Worm (Caenorhabditis elegans) whole organism, young adult: Measurements from ENCODE around the gene lido-12.

Experiments
- F10E7.11 ChIP-seq: sonication (generic microtip); optimal IDR thresholded peaks from 2 replicates; lab custom pipeline; 2017; ENCODE audit warnings: mild to moderate bottlenecking, missing genetic modification characterization, moderate library complexity, missing compliant biosample characterization
- F49E8.2 ChIP-seq: sonication (generic microtip); optimal IDR thresholded peaks from 3 replicates; lab custom pipeline; 2017; ENCODE audit warnings: missing genetic modification characterization, mild to moderate bottlenecking, missing compliant biosample characterization, antibody characterized with exemption, moderate library complexity; ENCODE audit not compliant: insufficient read depth
- F57C9.4 ChIP-seq: sonication (generic microtip); optimal IDR thresholded peaks from 2 replicates; lab custom pipeline; 2017; ENCODE audit warnings: mild to moderate bottlenecking, missing genetic modification characterization, missing compliant biosample characterization
- K11D2.4 ChIP-seq: fragments of 200-800 bp; sonication (Bioruptor generic); IDR thresholded peaks from 2 replicates; pipeline ENCODE4 v1.3.6; 2022; ENCODE audit warnings: missing genetic modification reagents, missing genetic modification characterization, missing compliant biosample characterization
- Y67H2A.10 ChIP-seq: fragments of 200-800 bp; sonication (Bioruptor generic); conservative IDR thresholded peaks from 2 replicates; pipeline ENCODE4 v1.3.6; 2022; ENCODE audit warnings: missing genetic modification reagents, missing genetic modification characterization, missing compliant biosample characterization
- Y79H2A.3 ChIP-seq: fragments of 200-800 bp; sonication (Bioruptor generic); conservative IDR thresholded peaks from 2 replicates; pipeline ENCODE4 v1.3.6; 2022; ENCODE audit warnings: missing genetic modification reagents, missing genetic modification characterization, missing compliant biosample characterization
- aptf-2 ChIP-seq: fragments of 200-800 bp; sonication (Bioruptor generic); conservative IDR thresholded peaks from 2 replicates; pipeline ENCODE4 v1.3.6; 2022; ENCODE audit warnings: missing genetic modification reagents, missing genetic modification characterization, missing compliant biosample characterization
- atf-7 ChIP-seq: sonication (generic microtip); optimal IDR thresholded peaks from 2 replicates; lab custom pipeline; 2017; ENCODE audit warnings: mild to moderate bottlenecking, missing genetic modification characterization, missing compliant biosample characterization
- attf-5 ChIP-seq: fragments of 200-800 bp; sonication (Bioruptor generic); optimal IDR thresholded peaks from 2 replicates; lab custom pipeline; 2018; ENCODE audit warnings: mild to moderate bottlenecking, missing genetic modification characterization, missing compliant biosample characterization
- attf-6 ChIP-seq: fragments of 200-800 bp; sonication (Bioruptor generic); IDR thresholded peaks from 2 replicates; pipeline ENCODE4 v1.3.6; 2022; ENCODE audit warnings: missing genetic modification reagents, missing genetic modification characterization, missing compliant biosample characterization
- cebp-1 ChIP-seq, 2 experiments: fragments of 200-800 bp in 1 of 2; sonication (Bioruptor generic) in 1 of 2; sonication (generic microtip) in 1 of 2; IDR thresholded peaks in 1 of 2; optimal IDR thresholded peaks in 1 of 2; 2 replicates each; pipeline versions ENCODE4 v1.3.6 to Lab custom; 2017 to 2022; ENCODE audit warnings: missing compliant biosample characterization in 2 of 2, missing genetic modification characterization in 2 of 2, mild to moderate bottlenecking in 1 of 2, missing genetic modification reagents in 1 of 2, moderate library complexity in 1 of 2
- cebp-2 ChIP-seq: fragments of 200-800 bp; sonication (Bioruptor generic); IDR thresholded peaks from 2 replicates; pipeline ENCODE4 v1.3.6; 2022; ENCODE audit warnings: missing genetic modification characterization, missing compliant biosample characterization
- ceh-27 ChIP-seq: fragments of 200-800 bp; sonication (Bioruptor generic); optimal IDR thresholded peaks from 2 replicates; lab custom pipeline; 2018; ENCODE audit warnings: mild to moderate bottlenecking, missing genetic modification characterization, moderate library complexity, missing compliant biosample characterization
- ceh-79 ChIP-seq: sonication (generic microtip); optimal IDR thresholded peaks from 2 replicates; lab custom pipeline; 2017; ENCODE audit warnings: mild to moderate bottlenecking, missing genetic modification characterization, missing compliant biosample characterization
- ceh-91 ChIP-seq: fragments of 200-800 bp; sonication (Bioruptor generic); IDR thresholded peaks from 2 replicates; pipeline ENCODE4 v1.3.6; 2022; ENCODE audit warnings: missing genetic modification reagents, missing genetic modification characterization, missing compliant biosample characterization
- chd-7 ChIP-seq: sonication (generic microtip); optimal IDR thresholded peaks from 2 replicates; lab custom pipeline; 2016; ENCODE audit warnings: mild to moderate bottlenecking, missing genetic modification characterization, moderate library complexity, missing compliant biosample characterization
- egl-18 ChIP-seq: fragments of 200-800 bp; sonication (Bioruptor generic); IDR thresholded peaks from 2 replicates; pipeline ENCODE4 v1.3.6; 2022; ENCODE audit warnings: missing genetic modification reagents, missing genetic modification characterization, missing compliant biosample characterization
- egl-44 ChIP-seq: fragments of 200-800 bp; sonication (Bioruptor generic); IDR thresholded peaks from 2 replicates; pipeline ENCODE4 v1.3.6; 2022; ENCODE audit warnings: missing genetic modification reagents, missing genetic modification characterization, missing compliant biosample characterization
- egrh-3 ChIP-seq: fragments of 200-800 bp; sonication (Bioruptor generic); IDR thresholded peaks from 2 replicates; pipeline ENCODE4 v1.3.6; 2022; ENCODE audit warnings: missing genetic modification reagents, missing genetic modification characterization, missing compliant biosample characterization
- hmg-1.2 ChIP-seq: fragments of 200-800 bp; sonication (Bioruptor generic); IDR thresholded peaks from 2 replicates; pipeline ENCODE4 v1.3.6; 2022; ENCODE audit warnings: missing genetic modification reagents, missing genetic modification characterization, missing compliant biosample characterization
- hsf-1 ChIP-seq: fragments of 200-800 bp; sonication (Bioruptor generic); IDR thresholded peaks from 2 replicates; pipeline ENCODE4 v1.3.6; 2022; ENCODE audit warnings: missing genetic modification reagents, missing genetic modification characterization, missing compliant biosample characterization
- lag-1 ChIP-seq: fragments of 200-800 bp; sonication (Bioruptor generic); IDR thresholded peaks from 2 replicates; pipeline ENCODE4 v1.3.6; 2022; ENCODE audit warnings: missing genetic modification reagents, missing genetic modification characterization, missing compliant biosample characterization
- let-607 ChIP-seq, 2 experiments: fragments of 200-800 bp in 1 of 2; sonication (Bioruptor generic) in 1 of 2; sonication (generic microtip) in 1 of 2; optimal IDR thresholded peaks; 2 replicates each; lab custom pipeline; 2016 to 2018; ENCODE audit warnings: mild to moderate bottlenecking in 2 of 2, missing compliant biosample characterization in 2 of 2, missing genetic modification characterization in 2 of 2, moderate library complexity in 2 of 2, missing genotype in 1 of 2
- lin-40 ChIP-seq: sonication (generic microtip); optimal IDR thresholded peaks from 2 replicates; lab custom pipeline; 2016; ENCODE audit warnings: missing genetic modification characterization, mild to moderate bottlenecking, missing compliant biosample characterization, missing genotype, missing genetic modification reagents
- lsy-27 ChIP-seq: sonication (generic microtip); optimal IDR thresholded peaks from 2 replicates; lab custom pipeline; 2017; ENCODE audit warnings: missing genetic modification characterization, mild to moderate bottlenecking, missing compliant biosample characterization, antibody characterized with exemption, missing genotype, borderline replicate concordance; ENCODE audit not compliant: insufficient read depth
- madf-6 ChIP-seq: fragments of 200-800 bp; sonication (Bioruptor generic); IDR thresholded peaks from 2 replicates; pipeline ENCODE4 v1.3.6; 2022; ENCODE audit warnings: missing genetic modification reagents, missing genetic modification characterization, missing compliant biosample characterization
- madf-8 ChIP-seq: fragments of 200-800 bp; sonication (Bioruptor generic); conservative IDR thresholded peaks from 2 replicates; pipeline ENCODE4 v1.3.6; 2022; ENCODE audit warnings: missing genetic modification reagents, missing genetic modification characterization, missing compliant biosample characterization
- mcd-1 ChIP-seq: fragments of 200-800 bp; sonication (Bioruptor generic); IDR thresholded peaks from 2 replicates; pipeline ENCODE4 v1.3.6; 2022; ENCODE audit warnings: missing genetic modification reagents, missing genetic modification characterization, missing compliant biosample characterization
- nfyb-1 ChIP-seq: fragments of 200-800 bp; sonication (Bioruptor generic); IDR thresholded peaks from 2 replicates; pipeline ENCODE4 v1.3.6; 2022; ENCODE audit warnings: missing genetic modification reagents, missing genetic modification characterization, missing compliant biosample characterization
- nhr-80 ChIP-seq: sonication (generic microtip); optimal IDR thresholded peaks from 2 replicates; lab custom pipeline; 2016; ENCODE audit warnings: missing genetic modification characterization, missing compliant biosample characterization
- pbrm-1 ChIP-seq: fragments of 200-800 bp; sonication (Bioruptor generic); IDR thresholded peaks from 2 replicates; pipeline ENCODE4 v1.3.6; 2022; ENCODE audit warnings: missing genetic modification reagents, missing genetic modification characterization, missing compliant biosample characterization
- tbx-9 ChIP-seq: sonication (generic microtip); optimal IDR thresholded peaks from 2 replicates; lab custom pipeline; 2016; ENCODE audit warnings: borderline replicate concordance, missing genetic modification characterization, inconsistent platforms, missing compliant biosample characterization
- unc-130 ChIP-seq: sonication (generic microtip); optimal IDR thresholded peaks from 2 replicates; lab custom pipeline; 2016; ENCODE audit warnings: missing genetic modification reagents, missing genetic modification characterization, missing compliant biosample characterization
- zfh-2 ChIP-seq: fragments of 200-800 bp; sonication (Bioruptor generic); conservative IDR thresholded peaks from 2 replicates; pipeline ENCODE4 v1.3.6; 2022; ENCODE audit warnings: missing genetic modification reagents, missing genetic modification characterization, missing compliant biosample characterization

The lido-12 gene

DNA sequence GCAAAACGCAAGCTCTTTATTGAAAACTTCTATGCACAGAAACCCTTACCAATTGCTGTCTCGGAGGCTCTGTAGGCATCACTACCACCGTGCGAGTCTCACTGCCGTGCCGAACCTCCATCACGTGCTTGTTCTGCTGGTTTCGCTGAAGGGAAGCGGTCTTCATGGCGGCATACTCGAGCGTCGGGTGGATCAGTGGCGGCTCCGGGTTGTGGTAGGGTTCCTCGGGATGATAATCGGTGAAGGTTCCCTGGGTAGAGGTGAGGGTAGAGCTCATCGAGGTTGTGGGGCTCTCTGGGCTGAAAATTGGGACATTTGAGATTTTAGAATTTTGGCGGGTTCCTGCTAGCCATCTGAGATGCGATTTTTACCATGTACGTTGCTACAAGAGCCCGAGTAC, 47.2 kb downstream of the lido-12 start:
- peak; percentile 55; the same call in 1 of the 2 replicates for TF ChIP-seq zfh-2 (GFP tag; lab: Robert Waterston, UW)
- no peak for TF ChIP-seq chd-7 (tag; lab: Kevin White, UChicago)

DNA sequence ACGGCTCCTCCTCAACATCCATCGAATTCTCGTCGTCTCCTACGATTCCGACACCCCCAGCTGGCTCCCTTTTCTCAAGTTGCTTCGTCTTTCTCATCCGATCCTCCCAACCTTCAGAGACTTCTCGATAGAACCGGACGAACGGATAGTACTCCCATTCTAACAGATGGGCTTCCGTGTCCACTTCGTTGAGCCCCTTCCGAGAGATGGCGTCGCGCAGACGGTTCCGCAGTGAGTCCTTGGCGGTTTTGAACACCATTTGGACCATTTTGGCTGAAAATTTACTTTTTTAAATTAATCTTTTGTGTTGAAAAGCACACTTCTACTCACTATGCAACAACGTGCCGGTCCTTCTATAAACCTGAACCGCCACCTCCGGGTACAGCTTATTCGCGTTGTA, 48.1 kb downstream of the lido-12 start:
- TF ChIP-seq pbrm-1 (GFP tag; lab: Robert Waterston, UW) (no peak), unc-130 (GFP tag; lab: Kevin White, UChicago) (no peak), ceh-91 (GFP tag; lab: Robert Waterston, UW) (no peak), F57C9.4 (tag; lab: Kevin White, UChicago) (no peak), atf-7 (tag; lab: Kevin White, UChicago) (no peak), let-607 (tag; optimal IDR thresholded peaks at IDR 0.05; lab: Kevin White, UChicago) (no peak), aptf-2 (no peak), F49E8.2 (tag; lab: Kevin White, UChicago) (no peak), Y67H2A.10 (no peak), mcd-1 (GFP tag; lab: Robert Waterston, UW) (no peak), K11D2.4 (GFP tag; lab: Robert Waterston, UW) (no peak), lsy-27 (tag; lab: Kevin White, UChicago) (no peak), attf-6 (GFP tag; lab: Robert Waterston, UW) (no peak)

DNA sequence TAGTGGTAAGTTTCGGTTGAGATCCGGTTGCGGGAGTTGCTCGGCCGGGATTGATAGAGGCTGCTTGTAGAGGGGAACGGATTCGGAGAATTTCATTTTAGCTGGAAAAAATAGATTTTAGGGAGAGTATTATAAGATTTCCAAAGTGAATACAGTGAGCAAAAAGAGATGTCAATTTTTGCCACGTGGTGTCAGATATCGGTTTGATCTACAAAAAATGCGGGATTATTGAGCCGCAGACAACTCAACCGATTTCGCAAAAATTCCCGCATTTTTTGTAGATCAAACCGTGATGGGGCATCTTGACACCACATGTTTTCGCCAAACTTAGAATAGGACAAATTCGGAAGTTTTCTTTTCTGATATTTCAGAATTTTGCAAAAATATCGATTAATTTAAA, 48.6 kb downstream of the lido-12 start, which contains the start of gene lido-13:
Gene lido-13 (minus strand): TSS at position 101 of the 400 bp plus-strand sequence.
- TF ChIP-seq madf-6 (GFP tag; lab: Robert Waterston, UW) (peak; percentile 38; the same call in 1 of the 2 replicates), Y79H2A.3 (no peak)

DNA sequence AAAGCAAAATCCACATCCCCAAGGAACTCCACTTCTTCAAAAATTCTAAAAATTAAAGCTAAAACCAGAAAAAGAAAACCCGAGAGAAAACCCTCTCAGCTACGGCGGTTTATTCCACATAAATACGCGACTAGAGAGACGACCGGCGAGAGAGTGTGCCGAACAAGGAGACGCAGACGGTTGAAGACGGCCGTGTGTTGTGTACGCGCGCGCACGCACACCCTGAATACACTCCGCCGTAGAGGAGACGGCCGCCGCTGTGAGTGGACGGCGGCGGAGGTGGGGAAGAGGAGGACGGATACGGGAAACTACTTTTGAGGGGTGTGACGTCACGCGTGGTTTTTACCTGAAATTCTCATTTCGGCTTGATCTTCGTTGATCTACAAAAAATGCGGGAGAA, 49.0 kb downstream of the lido-12 start:
- TF ChIP-seq mcd-1 (GFP tag; lab: Robert Waterston, UW): 0 out of 2 replicates have a peak, but pooled peaks have one; percentile 8
- TF ChIP-seq madf-6 (GFP tag; lab: Robert Waterston, UW): 0 out of 2 replicates have a peak, but pooled peaks have one; percentile 0
- peak; percentile 89 for TF ChIP-seq zfh-2 (GFP tag; lab: Robert Waterston, UW)
- TF ChIP-seq hsf-1 (GFP tag; lab: Robert Waterston, UW): 0 out of 2 replicates have a peak, but pooled peaks have one; percentile 41
- peak; percentile 96 for TF ChIP-seq hmg-1.2 (GFP tag; lab: Robert Waterston, UW)
- TF ChIP-seq cebp-2 (GFP tag; lab: Robert Waterston, UW): 0 out of 2 replicates have a peak, but pooled peaks have one; percentile 49
- no peak for TF ChIP-seq egl-44
- TF ChIP-seq nfyb-1 (GFP tag; lab: Robert Waterston, UW): no peak
- TF ChIP-seq cebp-1 (GFP tag; IDR thresholded peaks at IDR 0.05; lab: Robert Waterston, UW): no peak
- no peak for TF ChIP-seq cebp-1 (tag; optimal IDR thresholded peaks at IDR 0.05; lab: Kevin White, UChicago)
- TF ChIP-seq egrh-3 (GFP tag; lab: Robert Waterston, UW): peak; percentile 53; the same call in 1 of the 2 replicates

DNA sequence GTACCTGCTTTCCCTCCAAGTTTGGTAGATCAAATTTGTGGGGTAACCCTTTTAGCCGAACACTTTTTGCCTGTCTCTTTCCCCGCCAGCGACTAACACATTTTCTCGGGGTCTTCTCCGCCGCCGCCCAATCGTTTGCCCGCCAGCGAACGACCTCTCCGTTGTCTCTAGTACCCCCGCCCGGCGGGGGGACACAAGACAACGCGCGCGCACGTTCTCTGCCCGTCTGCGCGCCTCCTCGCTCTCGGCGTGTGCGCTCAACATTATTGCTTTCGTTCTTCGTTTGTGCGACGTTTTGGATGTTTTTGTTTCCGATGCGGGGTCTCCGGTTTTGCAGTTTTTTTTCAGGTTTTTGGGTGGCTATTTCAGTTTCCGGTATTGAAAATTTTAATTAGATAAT, 49.9 kb downstream of the lido-12 start:
- 0 out of 2 replicates have a peak, but pooled peaks have one; percentile 29 for TF ChIP-seq egl-18 (GFP tag; lab: Robert Waterston, UW)
- TF ChIP-seq mcd-1 (GFP tag; lab: Robert Waterston, UW): peak; percentile 37; the same call in 1 of the 2 replicates
- no peak for TF ChIP-seq lin-40 (tag; lab: Kevin White, UChicago)
- TF ChIP-seq F10E7.11 (tag; lab: Kevin White, UChicago): no peak
- TF ChIP-seq ceh-27 (GFP tag; lab: Kevin White, UChicago): peak; percentile 18
- peak; percentile 96 for TF ChIP-seq zfh-2 (GFP tag; lab: Robert Waterston, UW)
- TF ChIP-seq nhr-80 (tag; lab: Kevin White, UChicago): peak; percentile 20
- TF ChIP-seq egrh-3 (GFP tag; lab: Robert Waterston, UW): peak; percentile 89
- TF ChIP-seq hmg-1.2 (GFP tag; lab: Robert Waterston, UW): peak; percentile 33; the same call in 1 of the 2 replicates
- no peak for TF ChIP-seq tbx-9
- TF ChIP-seq lag-1 (GFP tag; lab: Robert Waterston, UW): 0 out of 2 replicates have a peak, but pooled peaks have one; percentile 19
- no peak for TF ChIP-seq F49E8.2 (tag; lab: Kevin White, UChicago)
- peak; percentile 23 for TF ChIP-seq attf-5 (GFP tag; lab: Kevin White, UChicago)
- TF ChIP-seq ceh-79 (tag; lab: Kevin White, UChicago): no peak
- no peak for TF ChIP-seq cebp-1 (GFP tag; IDR thresholded peaks at IDR 0.05; lab: Robert Waterston, UW)
- TF ChIP-seq cebp-1 (tag; optimal IDR thresholded peaks at IDR 0.05; lab: Kevin White, UChicago): peak; percentile 52
- 0 out of 2 replicates have a peak, but pooled peaks have one; percentile 21 for TF ChIP-seq madf-8 (GFP tag; lab: Robert Waterston, UW)
